Worm (Caenorhabditis elegans) whole organism, young adult: ENCODE results near the gene idpb-1.
"Not testable (repeated sequence)": the region's sequence is repeated elsewhere in the genome, so short reads cannot be mapped to it uniquely, and the experiment has no call there.

Experiments
- F23B12.7 ChIP-seq: sonication (generic microtip); optimal IDR thresholded peaks from 2 replicates; lab custom pipeline; 2017; ENCODE audit warnings: missing genetic modification characterization, mild to moderate bottlenecking, missing compliant biosample characterization, antibody characterized with exemption, moderate library complexity; ENCODE audit not compliant: insufficient read depth
- F37B4.10 ChIP-seq: fragments of 200-800 bp; sonication (Bioruptor generic); IDR thresholded peaks from 2 replicates; pipeline ENCODE4 v1.3.6; 2022; ENCODE audit warnings: missing genetic modification characterization, missing compliant biosample characterization
- F39B2.1 ChIP-seq: fragments of 200-800 bp; sonication (Bioruptor generic); IDR thresholded peaks from 2 replicates; pipeline ENCODE4 v1.3.6; 2022; ENCODE audit warnings: missing genetic modification reagents, missing genetic modification characterization, missing compliant biosample characterization
- F49E8.2 ChIP-seq: sonication (generic microtip); optimal IDR thresholded peaks from 3 replicates; lab custom pipeline; 2017; ENCODE audit warnings: missing genetic modification characterization, mild to moderate bottlenecking, missing compliant biosample characterization, antibody characterized with exemption, moderate library complexity; ENCODE audit not compliant: insufficient read depth
- F52B5.7 ChIP-seq: sonication (generic microtip); optimal IDR thresholded peaks from 2 replicates; lab custom pipeline; 2016; ENCODE audit warnings: mild to moderate bottlenecking, missing genetic modification characterization, missing compliant biosample characterization
- K12H6.12 ChIP-seq: fragments of 200-800 bp; sonication (Bioruptor generic); optimal IDR thresholded peaks from 2 replicates; lab custom pipeline; 2018; ENCODE audit warnings: mild to moderate bottlenecking, missing genetic modification characterization, missing compliant biosample characterization
- Y67H2A.10 ChIP-seq: fragments of 200-800 bp; sonication (Bioruptor generic); conservative IDR thresholded peaks from 2 replicates; pipeline ENCODE4 v1.3.6; 2022; ENCODE audit warnings: missing genetic modification reagents, missing genetic modification characterization, missing compliant biosample characterization
- Y79H2A.3 ChIP-seq: fragments of 200-800 bp; sonication (Bioruptor generic); conservative IDR thresholded peaks from 2 replicates; pipeline ENCODE4 v1.3.6; 2022; ENCODE audit warnings: missing genetic modification reagents, missing genetic modification characterization, missing compliant biosample characterization
- Y95B8A.8 ChIP-seq: fragments of 200-800 bp; sonication (Bioruptor generic); IDR thresholded peaks from 2 replicates; pipeline ENCODE4 v1.3.6; 2022; ENCODE audit warnings: missing genetic modification reagents, missing genetic modification characterization, missing compliant biosample characterization
- ama-1 ChIP-seq, 3 experiments: fragments of 150-350 bp in 1 of 3; sonication (generic microtip) in 2 of 3; optimal IDR thresholded peaks; 2 replicates each; lab custom pipeline; 2014 to 2018; ENCODE audit warnings: missing biosample characterization in 2 of 3, missing genetic modification characterization in 2 of 3, missing genetic modification reagents in 2 of 3
- atf-7 ChIP-seq: sonication (generic microtip); optimal IDR thresholded peaks from 2 replicates; lab custom pipeline; 2017; ENCODE audit warnings: mild to moderate bottlenecking, missing genetic modification characterization, missing compliant biosample characterization
- attf-5 ChIP-seq: fragments of 200-800 bp; sonication (Bioruptor generic); optimal IDR thresholded peaks from 2 replicates; lab custom pipeline; 2018; ENCODE audit warnings: mild to moderate bottlenecking, missing genetic modification characterization, missing compliant biosample characterization
- bed-1 ChIP-seq: fragments of 200-800 bp; sonication (Bioruptor generic); IDR thresholded peaks from 2 replicates; pipeline ENCODE4 v1.3.6; 2022; ENCODE audit warnings: missing genetic modification reagents, missing genetic modification characterization, missing compliant biosample characterization
- ceh-100 ChIP-seq: fragments of 200-800 bp; sonication (Bioruptor generic); IDR thresholded peaks from 2 replicates; pipeline ENCODE4 v1.3.6; 2022; ENCODE audit warnings: missing genetic modification reagents, missing genetic modification characterization, missing compliant biosample characterization
- ceh-40 ChIP-seq: fragments of 200-800 bp; sonication (Bioruptor generic); IDR thresholded peaks from 2 replicates; pipeline ENCODE4 v1.3.6; 2022; ENCODE audit warnings: missing genetic modification characterization, missing compliant biosample characterization
- ceh-91 ChIP-seq: fragments of 200-800 bp; sonication (Bioruptor generic); IDR thresholded peaks from 2 replicates; pipeline ENCODE4 v1.3.6; 2022; ENCODE audit warnings: missing genetic modification reagents, missing genetic modification characterization, missing compliant biosample characterization
- dox-1 ChIP-seq: fragments of 200-800 bp; sonication (Bioruptor generic); IDR thresholded peaks from 2 replicates; pipeline ENCODE4 v1.3.6; 2022; ENCODE audit warnings: missing genetic modification reagents, missing genetic modification characterization, missing compliant biosample characterization
- dpl-1 ChIP-seq: fragments of 150-350 bp; optimal IDR thresholded peaks from 2 replicates; lab custom pipeline; 2014; ENCODE audit warnings: missing biosample characterization, missing genetic modification reagents, missing genetic modification characterization
- efl-1 ChIP-seq: fragments of 150-350 bp; optimal IDR thresholded peaks from 2 replicates; lab custom pipeline; 2014; ENCODE audit warnings: missing biosample characterization, missing genetic modification reagents, missing genetic modification characterization
- ets-4 ChIP-seq: fragments of 200-800 bp; sonication (Bioruptor generic); optimal IDR thresholded peaks from 2 replicates; lab custom pipeline; 2018; ENCODE audit warnings: mild to moderate bottlenecking, missing genetic modification characterization, missing compliant biosample characterization
- fkh-3 ChIP-seq: sonication (generic microtip); optimal IDR thresholded peaks from 2 replicates; lab custom pipeline; 2016; ENCODE audit warnings: mild to moderate bottlenecking, missing genetic modification characterization, missing compliant biosample characterization
- gei-17 ChIP-seq: fragments of 200-800 bp; sonication (Bioruptor generic); optimal IDR thresholded peaks from 2 replicates; lab custom pipeline; 2018; ENCODE audit warnings: mild to moderate bottlenecking, missing genetic modification characterization, missing compliant biosample characterization
- him-1 ChIP-seq: sonication (generic microtip); optimal IDR thresholded peaks from 2 replicates; lab custom pipeline; 2016; ENCODE audit warnings: missing genotype, missing genetic modification reagents, missing genetic modification characterization, missing compliant biosample characterization
- hlh-12 ChIP-seq: sonication (generic microtip); optimal IDR thresholded peaks from 2 replicates; lab custom pipeline; 2016; ENCODE audit warnings: missing genetic modification characterization, missing compliant biosample characterization
- hmg-1.2 ChIP-seq: fragments of 200-800 bp; sonication (Bioruptor generic); IDR thresholded peaks from 2 replicates; pipeline ENCODE4 v1.3.6; 2022; ENCODE audit warnings: missing genetic modification reagents, missing genetic modification characterization, missing compliant biosample characterization
- let-526 ChIP-seq: fragments of 200-800 bp; sonication (Bioruptor generic); IDR thresholded peaks from 2 replicates; pipeline ENCODE4 v1.3.6; 2022; ENCODE audit warnings: missing genetic modification reagents, missing genetic modification characterization, missing compliant biosample characterization
- lin-35 ChIP-seq, 3 experiments: fragments of 150-350 bp in 2 of 3; sonication (generic microtip) in 1 of 3; optimal IDR thresholded peaks; 2 replicates each; lab custom pipeline; 2014 to 2018; ENCODE audit warnings: missing biosample characterization in 3 of 3, missing genetic modification characterization in 3 of 3, missing genetic modification reagents in 3 of 3
- lsl-1 ChIP-seq: fragments of 200-800 bp; sonication (Bioruptor generic); optimal IDR thresholded peaks from 2 replicates; lab custom pipeline; 2018; ENCODE audit warnings: mild to moderate bottlenecking, missing genetic modification characterization, moderate library complexity, missing compliant biosample characterization
- madf-10 ChIP-seq: sonication (generic microtip); optimal IDR thresholded peaks from 2 replicates; lab custom pipeline; 2016; ENCODE audit warnings: mild to moderate bottlenecking, missing genetic modification characterization, missing compliant biosample characterization
- madf-3 ChIP-seq: fragments of 200-800 bp; sonication (Bioruptor generic); IDR thresholded peaks from 2 replicates; pipeline ENCODE4 v1.3.6; 2022; ENCODE audit warnings: missing genetic modification reagents, missing genetic modification characterization, missing compliant biosample characterization
- mcd-1 ChIP-seq: fragments of 200-800 bp; sonication (Bioruptor generic); IDR thresholded peaks from 2 replicates; pipeline ENCODE4 v1.3.6; 2022; ENCODE audit warnings: missing genetic modification reagents, missing genetic modification characterization, missing compliant biosample characterization
- nhr-120 ChIP-seq: fragments of 200-800 bp; sonication (Bioruptor generic); IDR thresholded peaks from 2 replicates; pipeline ENCODE4 v1.3.6; 2022; ENCODE audit warnings: missing genetic modification characterization, missing compliant biosample characterization
- pha-4 ChIP-seq: fragments of 150-350 bp; sonication (generic microtip); optimal IDR thresholded peaks from 2 replicates; lab custom pipeline; 2014; ENCODE audit warnings: missing biosample characterization, missing genetic modification reagents, missing genetic modification characterization
- rcor-1 ChIP-seq: fragments of 200-800 bp; sonication (Bioruptor generic); IDR thresholded peaks from 2 replicates; pipeline ENCODE4 v1.3.6; 2022; ENCODE audit warnings: missing genetic modification reagents, missing genetic modification characterization, missing compliant biosample characterization
- snpc-1.3 ChIP-seq: sonication (generic microtip); optimal IDR thresholded peaks from 2 replicates; lab custom pipeline; 2017; ENCODE audit warnings: missing genetic modification characterization, mild to moderate bottlenecking, missing compliant biosample characterization, antibody characterized with exemption, moderate library complexity, missing genotype, missing genetic modification reagents; ENCODE audit not compliant: insufficient read depth
- snpc-3.4 ChIP-seq: sonication (generic microtip); optimal IDR thresholded peaks from 2 replicates; lab custom pipeline; 2017; ENCODE audit warnings: missing genetic modification characterization, mild to moderate bottlenecking, missing compliant biosample characterization, antibody characterized with exemption, moderate library complexity, missing genotype, missing genetic modification reagents
- snpc-4 ChIP-seq, 5 experiments: fragments of 150-350 bp in 1 of 5; sonication (generic microtip) in 4 of 5; optimal IDR thresholded peaks; 2 replicates each; lab custom pipeline; 2014 to 2018; ENCODE audit warnings: missing genetic modification characterization in 5 of 5, missing biosample characterization in 3 of 5, antibody characterized with exemption in 2 of 5, mild to moderate bottlenecking in 2 of 5, missing compliant biosample characterization in 2 of 5, missing genotype in 2 of 5, moderate library complexity in 2 of 5, missing genetic modification reagents in 1 of 5
- tbp1 ChIP-seq: fragments of 200-800 bp; sonication (Bioruptor generic); optimal IDR thresholded peaks from 2 replicates; lab custom pipeline; 2018; ENCODE audit warnings: mild to moderate bottlenecking, missing genetic modification characterization, missing compliant biosample characterization
- tbx-9 ChIP-seq: sonication (generic microtip); optimal IDR thresholded peaks from 2 replicates; lab custom pipeline; 2016; ENCODE audit warnings: borderline replicate concordance, missing genetic modification characterization, inconsistent platforms, missing compliant biosample characterization
- unc-62 ChIP-seq: fragments of 150-350 bp; optimal IDR thresholded peaks from 2 replicates; lab custom pipeline; 2014; ENCODE audit warnings: missing biosample characterization, missing genetic modification reagents, missing genetic modification characterization
- ztf-18 ChIP-seq: sonication (generic microtip); optimal IDR thresholded peaks from 2 replicates; lab custom pipeline; 2016; ENCODE audit warnings: missing genotype, mild to moderate bottlenecking, missing genetic modification characterization, missing compliant biosample characterization
- ztf-6 ChIP-seq: fragments of 200-800 bp; sonication (Bioruptor generic); IDR thresholded peaks from 2 replicates; pipeline ENCODE4 v1.3.6; 2022; ENCODE audit warnings: missing genetic modification reagents, missing genetic modification characterization, missing compliant biosample characterization

The idpb-1 gene

DNA sequence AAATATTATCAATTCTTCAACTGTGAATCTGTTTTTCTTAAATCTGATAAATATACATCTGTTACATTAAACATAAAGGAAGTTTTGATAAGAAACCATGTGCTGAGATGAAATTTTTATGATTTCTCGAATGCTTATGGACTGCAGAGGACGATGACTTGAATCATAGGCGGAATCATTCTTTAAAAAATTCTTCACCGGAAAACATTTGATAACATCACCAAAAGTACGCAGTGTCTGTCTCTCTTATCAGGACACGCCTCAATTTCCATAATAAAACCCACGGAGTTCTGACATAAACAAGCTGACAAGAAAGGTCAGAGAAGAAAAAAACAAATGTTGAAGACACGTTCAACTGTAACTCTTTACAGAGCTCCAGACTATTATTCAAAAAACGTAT, 7.9 kb downstream of the idpb-1 start, which contains the start of gene F09C12.2:
Gene F09C12.2, plus strand, starts transcription at position 320 of the 400 bp plus-strand sequence.
- no peak for TF ChIP-seq snpc-4 (GFP tag; optimal IDR thresholded peaks at IDR 0.05; lab: Kevin White, UChicago)
- no peak for TF ChIP-seq snpc-4 (tag; optimal IDR thresholded peaks at IDR 0.05; lab: Kevin White, UChicago)
- no peak for TF ChIP-seq ceh-40 (GFP tag; lab: Robert Waterston, UW)
- TF ChIP-seq tbp1 (GFP tag; lab: Kevin White, UChicago), result no peak
- TF ChIP-seq pha-4 (tag; lab: Kevin White, UChicago), result no peak
- no peak for TF ChIP-seq unc-62
- no peak for TF ChIP-seq him-1 (tag; lab: Kevin White, UChicago)
- no peak for TF ChIP-seq snpc-3.4 (tag; lab: Kevin White, UChicago)
- TF ChIP-seq K12H6.12 (tag; lab: Kevin White, UChicago), result no peak
- no peak for TF ChIP-seq Y79H2A.3 (GFP tag; lab: Robert Waterston, UW)
- no peak for TF ChIP-seq ceh-100
- TF ChIP-seq bed-1 (GFP tag; lab: Robert Waterston, UW), result no peak
- no peak for TF ChIP-seq F49E8.2
- no peak for TF ChIP-seq madf-10 (tag; lab: Kevin White, UChicago)
- no peak for TF ChIP-seq ztf-6
- no peak for TF ChIP-seq let-526 (GFP tag; lab: Robert Waterston, UW)
- TF ChIP-seq lsl-1, result no peak
- no peak for TF ChIP-seq ceh-91 (GFP tag; lab: Robert Waterston, UW)
- no peak for TF ChIP-seq efl-1 (GFP tag; lab: Kevin White, UChicago)
- TF ChIP-seq attf-5 (GFP tag; lab: Kevin White, UChicago), result no peak
- TF ChIP-seq F37B4.10 (GFP tag; lab: Robert Waterston, UW), result no peak
- TF ChIP-seq, all 124 proteins: peak for 0

DNA sequence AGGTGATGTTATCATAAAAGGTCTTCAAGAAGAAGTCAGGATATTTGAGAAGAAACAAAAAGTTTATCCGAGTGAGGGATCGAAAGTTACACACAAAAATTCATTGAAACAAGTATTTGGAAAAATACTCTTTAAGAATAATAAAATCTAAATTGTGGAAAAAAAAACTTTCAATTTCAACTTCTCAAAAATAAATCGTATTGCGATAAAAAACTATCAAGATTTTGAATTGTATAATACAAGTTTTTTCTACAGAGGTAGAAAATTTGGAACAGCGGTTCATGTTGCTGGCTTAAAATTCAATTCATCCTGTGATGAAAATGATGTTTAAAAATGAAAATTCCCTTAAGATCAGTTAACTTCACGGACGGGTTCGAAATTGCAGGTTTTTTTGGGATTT, 10.3 kb downstream of the idpb-1 start, which contains the start of gene F09C12.8:
Gene F09C12.8, plus strand, starts transcription at position 301 of the 400 bp plus-strand sequence.
- no peak for TF ChIP-seq mcd-1 (GFP tag; lab: Robert Waterston, UW)
- no peak for TF ChIP-seq unc-62
- TF ChIP-seq tbx-9 (tag; lab: Kevin White, UChicago), result no peak
- no peak for TF ChIP-seq dpl-1 (GFP tag; lab: Kevin White, UChicago)
- no peak for TF ChIP-seq Y95B8A.8 (GFP tag; lab: Robert Waterston, UW)
- TF ChIP-seq F52B5.7, result no peak
- TF ChIP-seq lsl-1, result no peak
- no peak for TF ChIP-seq ets-4 (GFP tag; lab: Kevin White, UChicago)

DNA sequence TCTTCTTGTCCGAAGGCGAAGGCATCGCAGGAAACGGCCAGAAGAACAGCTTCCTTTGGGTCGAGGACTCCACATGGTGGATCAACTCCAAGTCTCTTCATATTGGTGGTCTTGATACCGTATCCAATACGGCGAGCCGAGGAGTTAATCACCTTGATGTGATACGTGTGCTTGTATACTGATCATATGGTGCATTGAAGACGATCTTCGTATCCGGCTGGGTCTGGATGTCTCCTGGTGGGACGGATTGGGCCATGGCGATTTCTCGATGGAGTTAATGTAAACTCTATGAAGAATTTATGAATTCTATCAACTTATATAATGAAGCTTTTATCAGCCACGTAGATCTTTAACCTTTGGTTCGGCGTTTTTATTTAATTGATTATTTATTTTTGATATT, 13.5 kb downstream of the idpb-1 start, which contains the start of gene msp-74:
Gene msp-74, minus strand, starts transcription at position 101 of the 400 bp plus-strand sequence.
- TF ChIP-seq ama-1 (optimal IDR thresholded peaks at IDR 0.05; lab: Kevin White, UChicago); ama-1 (GFP tag; optimal IDR thresholded peaks at IDR 0.05; lab: Kevin White, UChicago); F49E8.2; Y67H2A.10 (GFP tag; lab: Robert Waterston, UW): not testable (repeated sequence)

DNA sequence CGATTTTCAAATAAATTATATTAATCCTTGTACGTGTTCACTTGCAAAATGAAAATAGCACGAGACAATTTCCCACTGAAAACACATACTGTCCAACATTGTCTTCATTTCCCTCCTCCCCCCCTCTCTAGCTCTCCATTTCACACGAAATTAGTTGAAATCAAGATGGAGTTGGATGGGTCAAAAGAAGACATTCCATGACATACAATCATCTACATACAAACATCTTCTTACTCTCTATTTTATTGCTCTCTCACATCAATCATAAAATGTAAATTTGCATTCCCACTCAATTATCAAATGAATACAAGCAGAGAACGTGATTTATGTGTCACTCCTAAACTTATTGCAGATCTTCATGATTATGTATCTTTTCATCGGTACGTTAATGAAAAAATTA, 13.9 kb downstream of the idpb-1 start, which contains the start of gene srsy-1:
Gene srsy-1, plus strand, starts transcription at position 301 of the 400 bp plus-strand sequence.
- TF ChIP-seq F23B12.7 (no peak), Y95B8A.8 (GFP tag; lab: Robert Waterston, UW) (no peak), gei-17 (GFP tag; lab: Kevin White, UChicago) (no peak), efl-1 (GFP tag; lab: Kevin White, UChicago) (no peak), madf-3 (GFP tag; lab: Robert Waterston, UW) (no peak), dox-1 (GFP tag; lab: Robert Waterston, UW) (no peak), fkh-3 (tag; lab: Kevin White, UChicago) (no peak), lin-35 (GFP tag; optimal IDR thresholded peaks at IDR 0.05; lab: Kevin White, UChicago) (no peak), atf-7 (tag; lab: Kevin White, UChicago) (no peak), attf-5 (GFP tag; lab: Kevin White, UChicago) (no peak), tbx-9 (tag; lab: Kevin White, UChicago) (no peak), ztf-18 (tag; lab: Kevin White, UChicago) (no peak), hmg-1.2 (GFP tag; lab: Robert Waterston, UW) (no peak), snpc-1.3 (tag; lab: Kevin White, UChicago) (no peak), F39B2.1 (GFP tag; lab: Robert Waterston, UW) (no peak), hlh-12 (tag; lab: Kevin White, UChicago) (no peak), nhr-120 (no peak), rcor-1 (no peak), him-1 (tag; lab: Kevin White, UChicago) (no peak), ama-1 (optimal IDR thresholded peaks at IDR 0.05; lab: Kevin White, UChicago) (no peak), ama-1 (GFP tag; optimal IDR thresholded peaks at IDR 0.05; lab: Kevin White, UChicago) (no peak)
